Fruit fly (Drosophila melanogaster) S2 (cell line): ENCODE results near the gene Orc5.

Experiments used
- CG8478 ChIP-seq: fragments of >200 bp; optimal IDR thresholded peaks from 2 replicates; lab custom pipeline; 2018
- CTCF ChIP-seq, 2 experiments: fragments of >200 bp; optimal IDR thresholded peaks; 2 replicates each; lab custom pipeline; 2018

The Orc5 gene

dm6 chr2L:13841508-13841907, 11.9 kb downstream of the Orc5 start, which contains the start of gene CG33307:
Gene CG33307 (minus strand): TSS chr2L:13841520.
- TF ChIP-seq CG8478 (lab: Kevin White, UChicago) (no peak), CTCF (optimal IDR thresholded peaks at IDR 0.05; lab: Kevin White, UChicago) (no peak)

- no peak for TF ChIP-seq CG8478 (lab: Kevin White, UChicago)
- TF ChIP-seq CTCF (optimal IDR thresholded peaks at IDR 0.05; lab: Kevin White, UChicago) = peak; percentile 40 to 74
Measured at dm6 chr2L:13842078-13842477, 12.4 kb downstream of the Orc5 start.

dm6 chr2L:13842572-13842971, 12.9 kb downstream of the Orc5 start:
- TF ChIP-seq CG8478 (lab: Kevin White, UChicago) (no peak), CTCF (optimal IDR thresholded peaks at IDR 0.05; lab: Kevin White, UChicago) (no peak)

dm6 chr2L:13843692-13844284, 14.2 kb downstream of the Orc5 start, which contains the start of gene CG33306:
Gene CG33306 (minus strand): TSS chr2L:13843742.
- TF ChIP-seq CG8478 (lab: Kevin White, UChicago) (no peak), CTCF (optimal IDR thresholded peaks at IDR 0.05; lab: Kevin White, UChicago) (no peak)

- TF ChIP-seq CG8478 (lab: Kevin White, UChicago) (no peak), CTCF (optimal IDR thresholded peaks at IDR 0.05; lab: Kevin White, UChicago) (no peak)
Measured at dm6 chr2L:13845178-13845577, 15.5 kb downstream of the Orc5 start, which contains the start of gene CG8997. Gene CG8997 (minus strand): TSS chr2L:13845325.

dm6 chr2L:13846239-13846802, 16.7 kb downstream of the Orc5 start, which contains the start of gene CG7916:
Gene CG7916 (plus strand): TSS chr2L:13846752.
- no peak for TF ChIP-seq CTCF (optimal IDR thresholded peaks at IDR 0.05; lab: Kevin White, UChicago)
- TF ChIP-seq CG8478 (lab: Kevin White, UChicago) = no peak

dm6 chr2L:13847625-13848024, 18.0 kb downstream of the Orc5 start, which contains the start of gene CG7953:
Gene CG7953 (plus strand): TSS chr2L:13847925.
- TF ChIP-seq CG8478 (lab: Kevin White, UChicago) (no peak), CTCF (optimal IDR thresholded peaks at IDR 0.05; lab: Kevin White, UChicago) (no peak)

dm6 chr2L:13849125-13849524, 19.5 kb downstream of the Orc5 start, which contains the start of gene CG7968:
Gene CG7968 (plus strand): TSS chr2L:13849400.
- TF ChIP-seq CG8478 (lab: Kevin White, UChicago) = no peak
- TF ChIP-seq CTCF (optimal IDR thresholded peaks at IDR 0.05; lab: Kevin White, UChicago) = no peak

dm6 chr2L:13851098-13851497, 21.5 kb downstream of the Orc5 start:
- TF ChIP-seq CTCF (optimal IDR thresholded peaks at IDR 0.05; lab: Kevin White, UChicago) (no peak), CG8478 (lab: Kevin White, UChicago) (no peak)

dm6 chr2L:13867653-13868052, 38.0 kb downstream of the Orc5 start:
- TF ChIP-seq CG8478 (lab: Kevin White, UChicago) (no peak), CTCF (optimal IDR thresholded peaks at IDR 0.05; lab: Kevin White, UChicago) (no peak)

dm6 chr2L:13869400-13869799, 39.8 kb downstream of the Orc5 start:
- TF ChIP-seq CG8478 (lab: Kevin White, UChicago) (no peak), CTCF (optimal IDR thresholded peaks at IDR 0.05; lab: Kevin White, UChicago) (no peak)

dm6 chr2L:13873147-13873546, 43.5 kb downstream of the Orc5 start:
- TF ChIP-seq CG8478 (lab: Kevin White, UChicago) = no peak
- TF ChIP-seq CTCF (optimal IDR thresholded peaks at IDR 0.05; lab: Kevin White, UChicago) = no peak

dm6 chr2L:13876698-13877097, 47.1 kb downstream of the Orc5 start:
- TF ChIP-seq CTCF (optimal IDR thresholded peaks at IDR 0.05; lab: Kevin White, UChicago) (no peak), CG8478 (lab: Kevin White, UChicago) (no peak)

- no peak for TF ChIP-seq CG8478 (lab: Kevin White, UChicago)
- TF ChIP-seq CTCF (optimal IDR thresholded peaks at IDR 0.05; lab: Kevin White, UChicago) = no peak
Measured at dm6 chr2L:13877934-13878580, 48.4 kb downstream of the Orc5 start.

dm6 chr2L:13878801-13879200, 49.2 kb downstream of the Orc5 start:
- TF ChIP-seq CG8478 (lab: Kevin White, UChicago) = no peak
- no peak for TF ChIP-seq CTCF (optimal IDR thresholded peaks at IDR 0.05; lab: Kevin White, UChicago)
